Comparison of ENCODE assay signal across 3 fruit fly cellular contexts in genomic region chrX:23073402-23073801, dm6.
A peak's percentile ranks its signal among the peaks of the same experiment; 100 is the strongest.
TF ChIP-seq lines count a peak whose summit lies in the region.

No protein-coding gene starts in this region.

- no peak for TF ChIP-seq CTCF in whole organism, embryonic (GFP tag; optimal IDR thresholded peaks at IDR 0.05; lab: Kevin White, UChicago)

TF ChIP-seq in whole organism, embryonic, 481 proteins besides CTCF, POLR2A, EP300 and RAD21 (continues in another document):
- TF ChIP-seq CG17385 (GFP tag; optimal IDR thresholded peaks at IDR 0.05; lab: Kevin White, UChicago) (no peak), Bgb (GFP tag; IDR thresholded peaks at IDR 0.05; lab: Robert Waterston, UW; ENCODE audit: partially characterized antibody) (no peak), ttk (GFP tag; IDR thresholded peaks at IDR 0.05; lab: Robert Waterston, UW) (no peak), lab (GFP tag; optimal IDR thresholded peaks at IDR 0.05; lab: Kevin White, UChicago) (no peak), CG10366 (GFP tag; IDR thresholded peaks at IDR 0.05; lab: Robert Waterston, UW) (no peak), CG17361 (GFP tag; IDR thresholded peaks at IDR 0.05; lab: Robert Waterston, UW) (no peak), CG18619 (GFP tag; optimal IDR thresholded peaks at IDR 0.05; lab: Kevin White, UChicago) (no peak), luna (GFP tag; optimal IDR thresholded peaks at IDR 0.05; lab: Kevin White, UChicago) (no peak), psq (GFP tag; optimal IDR thresholded peaks at IDR 0.05; lab: Kevin White, UChicago) (no peak), Gug (GFP tag; IDR thresholded peaks at IDR 0.05; lab: Robert Waterston, UW) (no peak), aop (GFP tag; IDR thresholded peaks at IDR 0.05; lab: Robert Waterston, UW) (no peak), Mrtf (GFP tag; IDR thresholded peaks at IDR 0.05; lab: Robert Waterston, UW) (no peak), CG34376 (GFP tag; optimal IDR thresholded peaks at IDR 0.05; lab: Kevin White, UChicago) (peak; percentile 36), exex (tag; optimal IDR thresholded peaks at IDR 0.05; lab: Kevin White, UChicago) (peak; percentile 71), CG6683 (GFP tag; optimal IDR thresholded peaks at IDR 0.05; lab: Kevin White, UChicago) (no peak), Hr3 (GFP tag; optimal IDR thresholded peaks at IDR 0.05; lab: Kevin White, UChicago) (no peak), CG13123 (GFP tag; optimal IDR thresholded peaks at IDR 0.05; lab: Kevin White, UChicago) (no peak), grn (GFP tag; optimal IDR thresholded peaks at IDR 0.05; lab: Kevin White, UChicago) (peak; percentile 8), Jarid2 (GFP tag; optimal IDR thresholded peaks at IDR 0.05; lab: Kevin White, UChicago) (no peak), CG18011 (GFP tag; optimal IDR thresholded peaks at IDR 0.05; lab: Kevin White, UChicago) (no peak), CG14965 (GFP tag; optimal IDR thresholded peaks at IDR 0.05; lab: Kevin White, UChicago; ENCODE audit: borderline replicate concordance) (no peak), mirr (GFP tag; optimal IDR thresholded peaks at IDR 0.05; lab: Kevin White, UChicago) (peak; percentile 54), CG14667 (GFP tag; IDR thresholded peaks at IDR 0.05; lab: Robert Waterston, UW) (no peak), CG4820 (GFP tag; optimal IDR thresholded peaks at IDR 0.05; lab: Kevin White, UChicago) (no peak), Pdp1 (GFP tag; optimal IDR thresholded peaks at IDR 0.05; lab: Kevin White, UChicago) (peak in 1 of 2 experiments; percentile 29), CHES-1-like (GFP tag; optimal IDR thresholded peaks at IDR 0.05; lab: Kevin White, UChicago) (no peak), CG15479 (GFP tag; optimal IDR thresholded peaks at IDR 0.05; lab: Kevin White, UChicago) (no peak), Atf-2 (GFP tag; optimal IDR thresholded peaks at IDR 0.05; lab: Kevin White, UChicago) (no peak), toy (GFP tag; IDR thresholded peaks at IDR 0.05; lab: Robert Waterston, UW) (no peak), GATAe (GFP tag; conservative IDR thresholded peaks at IDR 0.05; lab: Robert Waterston, UW) (peak; percentile 48), sug (tag; optimal IDR thresholded peaks at IDR 0.05; lab: Kevin White, UChicago) (peak; percentile 63), grau (tag; optimal IDR thresholded peaks at IDR 0.05; lab: Kevin White, UChicago) (no peak)

TF ChIP-seq in whole organism, prepupa, 60 proteins besides CTCF, POLR2A, EP300 and RAD21:
- TF ChIP-seq vri (GFP tag; optimal IDR thresholded peaks at IDR 0.05; lab: Kevin White, UChicago), result peak; percentile 1
- no peak for TF ChIP-seq dac (GFP tag; optimal IDR thresholded peaks at IDR 0.05; lab: Kevin White, UChicago)

TF ChIP-seq in whole organism, wandering third instar larva, 38 proteins besides CTCF, POLR2A, EP300 and RAD21:
- TF ChIP-seq Rel (GFP tag; optimal IDR thresholded peaks at IDR 0.05; lab: Kevin White, UChicago) (no peak), Rel (tag; optimal IDR thresholded peaks at IDR 0.05; lab: Kevin White, UChicago) (peak; percentile 12), lola (GFP tag; optimal IDR thresholded peaks at IDR 0.05; lab: Kevin White, UChicago) (no peak)
